Fruit fly (Drosophila melanogaster): ENCODE data around the gene spri.

Gene spri

DNA sequence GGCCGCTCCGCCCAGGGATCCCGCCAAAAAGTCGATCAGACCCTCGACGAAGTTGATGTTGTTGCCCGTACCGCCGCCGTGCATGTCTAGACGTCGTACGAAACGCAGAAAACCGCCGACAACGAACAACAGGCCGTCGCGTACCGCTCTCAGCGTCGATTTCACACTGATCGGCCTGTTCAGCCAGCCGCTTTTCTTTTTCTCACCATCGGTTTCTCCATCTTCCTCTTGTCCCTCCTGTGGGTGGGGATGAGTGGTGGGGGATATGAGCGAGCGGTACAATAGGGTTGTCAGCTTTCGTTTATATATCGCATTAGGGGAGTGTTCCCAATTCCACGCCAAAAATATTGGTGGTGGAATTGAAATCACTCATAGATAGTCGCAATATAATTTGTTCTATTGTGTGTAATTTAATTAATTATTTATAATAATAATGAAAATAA is 16.3 kb upstream of the spri start (continued):
- TF ChIP-seq CG11560 (tag; IDR thresholded peaks at IDR 0.05) (no peak; the same call in 2 of the 3 replicates), Atf-2 (GFP tag; optimal IDR thresholded peaks at IDR 0.05) (no peak), CG11247 (GFP tag; IDR thresholded peaks at IDR 0.05) (peak; percentile 7; the same call in 1 of the 2 replicates), CG3995 (GFP tag; optimal IDR thresholded peaks at IDR 0.05) (peak; percentile 64), br (optimal IDR thresholded peaks at IDR 0.05) (no peak), dm (GFP tag; optimal IDR thresholded peaks at IDR 0.05) (no peak), peb (GFP tag; IDR thresholded peaks at IDR 0.05) (no peak), CG2678 (tag; optimal IDR thresholded peaks at IDR 0.05) (peak; percentile 48), Lhr (GFP tag; optimal IDR thresholded peaks at IDR 0.05) (no peak), CG1832 (GFP tag; optimal IDR thresholded peaks at IDR 0.05) (no peak), p53 (GFP tag; optimal IDR thresholded peaks at IDR 0.05) (no peak), tll (GFP tag; optimal IDR thresholded peaks at IDR 0.05) (no peak), Xrp1 (GFP tag; IDR thresholded peaks at IDR 0.05) (peak; percentile 42; the same call in 1 of the 2 replicates), Spps (tag; optimal IDR thresholded peaks at IDR 0.05) (no peak), bowl (GFP tag; IDR thresholded peaks at IDR 0.05) (no peak), Dip2 (GFP tag; IDR thresholded peaks at IDR 0.05) (no peak), slbo (GFP tag; IDR thresholded peaks at IDR 0.05) (peak; percentile 80), CG7987 (GFP tag; optimal IDR thresholded peaks at IDR 0.05) (no peak), Optix (GFP tag; IDR thresholded peaks at IDR 0.05) (no peak), stc (GFP tag; IDR thresholded peaks at IDR 0.05) (no peak), danr (GFP tag; IDR thresholded peaks at IDR 0.05) (no peak), CG32532 (GFP tag; IDR thresholded peaks at IDR 0.05) (peak; percentile 67), inv (GFP tag; IDR thresholded peaks at IDR 0.05; ENCODE audit: partially characterized antibody) (no peak), trem (tag; optimal IDR thresholded peaks at IDR 0.05) (no peak), dan (GFP tag; IDR thresholded peaks at IDR 0.05) (no peak), GATAe (GFP tag; conservative IDR thresholded peaks at IDR 0.05) (no peak), croc (GFP tag; conservative IDR thresholded peaks at IDR 0.05) (no peak), MBD-R2 (GFP tag; IDR thresholded peaks at IDR 0.05) (0 out of 2 replicates have a peak, but pooled peaks have one; percentile 20), CG17912 (GFP tag; optimal IDR thresholded peaks at IDR 0.05) (no peak), Usf (GFP tag; optimal IDR thresholded peaks at IDR 0.05) (peak; percentile 23), CG31441 (GFP tag; IDR thresholded peaks at IDR 0.05) (no peak; the same call in 1 of the 2 replicates), NfI (GFP tag; optimal IDR thresholded peaks at IDR 0.05) (peak; percentile 39), CG33557 (GFP tag; optimal IDR thresholded peaks at IDR 0.05) (no peak), YL-1 (GFP tag; optimal IDR thresholded peaks at IDR 0.05) (no peak), zen (tag; optimal IDR thresholded peaks at IDR 0.05) (no peak), CG4820 (GFP tag; optimal IDR thresholded peaks at IDR 0.05) (peak; percentile 18), nau (GFP tag; optimal IDR thresholded peaks at IDR 0.05) (no peak), HmgZ (tag; optimal IDR thresholded peaks at IDR 0.05) (peak; percentile 2), pnt (GFP tag; optimal IDR thresholded peaks at IDR 0.05) (peak; percentile 7), lola (GFP tag; optimal IDR thresholded peaks at IDR 0.05) (peak in 1 of 3 experiments; percentile 32), odd (GFP tag; optimal IDR thresholded peaks at IDR 0.05) (no peak), D (optimal IDR thresholded peaks at IDR 0.05) (no peak), D (GFP tag; optimal IDR thresholded peaks at IDR 0.05) (peak; percentile 31), disco-r (GFP tag; optimal IDR thresholded peaks at IDR 0.05) (no peak), CG8290 (GFP tag; optimal IDR thresholded peaks at IDR 0.05) (no peak), CG8290 (tag; optimal IDR thresholded peaks at IDR 0.05) (peak in 1 of 2 experiments; percentile 58), CG2199 (GFP tag; IDR thresholded peaks at IDR 0.05) (no peak), HHEX (GFP tag; optimal IDR thresholded peaks at IDR 0.05) (no peak), fd64A (GFP tag; optimal IDR thresholded peaks at IDR 0.05) (no peak), nerfin-2 (GFP tag; IDR thresholded peaks at IDR 0.05; ENCODE audit: partially characterized antibody) (peak; percentile 9; the same call in 1 of the 2 replicates), CG17829 (tag; optimal IDR thresholded peaks at IDR 0.05) (no peak), H15 (GFP tag; IDR thresholded peaks at IDR 0.05) (peak; percentile 38; the same call in 1 of the 3 replicates)

Data from whole organism, embryonic.